Fruit fly (Drosophila melanogaster): ENCODE results near the gene CG34256.
A peak's percentile ranks its signal among the peaks of the same experiment; 100 is the strongest.

The CG34256 gene

dm6 chr3L:19014802-19015201, 25.2 kb upstream of the CG34256 start:
- no peak for TF ChIP-seq CTCF (optimal IDR thresholded peaks at IDR 0.05)
- no peak for TF ChIP-seq CG8478 (optimal IDR thresholded peaks at IDR 0.05)

dm6 chr3L:19014090-19014489, 24.5 kb upstream of the CG34256 start:
- TF ChIP-seq CG8478 (optimal IDR thresholded peaks at IDR 0.05) (no peak), CTCF (optimal IDR thresholded peaks at IDR 0.05) (no peak)

- TF ChIP-seq CG8478 (optimal IDR thresholded peaks at IDR 0.05): no peak
- TF ChIP-seq CTCF (optimal IDR thresholded peaks at IDR 0.05): no peak
Measured at dm6 chr3L:19013086-19013752, 23.6 kb upstream of the CG34256 start.

dm6 chr3L:19011174-19011573, 21.6 kb upstream of the CG34256 start:
- no peak for TF ChIP-seq CTCF (optimal IDR thresholded peaks at IDR 0.05)
- no peak for TF ChIP-seq CG8478 (optimal IDR thresholded peaks at IDR 0.05)

dm6 chr3L:19005396-19005795, 15.8 kb upstream of the CG34256 start:
- TF ChIP-seq CG8478 (optimal IDR thresholded peaks at IDR 0.05) (no peak), CTCF (optimal IDR thresholded peaks at IDR 0.05) (no peak)

dm6 chr3L:19004120-19004519, 14.5 kb upstream of the CG34256 start:
- TF ChIP-seq CG8478 (optimal IDR thresholded peaks at IDR 0.05) (no peak), CTCF (optimal IDR thresholded peaks at IDR 0.05) (no peak)

- TF ChIP-seq CTCF (optimal IDR thresholded peaks at IDR 0.05) (no peak), CG8478 (optimal IDR thresholded peaks at IDR 0.05) (no peak)
Measured at dm6 chr3L:19003220-19003619, 13.6 kb upstream of the CG34256 start, which contains the start of gene SmydA-2. Gene SmydA-2 (minus strand): TSS chr3L:19003252.

- TF ChIP-seq CTCF (optimal IDR thresholded peaks at IDR 0.05) (peak; percentile 29 to 45), CG8478 (optimal IDR thresholded peaks at IDR 0.05) (no peak)
Measured at dm6 chr3L:19000413-19000812, 10.8 kb upstream of the CG34256 start, which contains the start of gene CG3808. Gene CG3808 (minus strand): TSS chr3L:19000608.

dm6 chr3L:18998284-18998830, 8.7 kb upstream of the CG34256 start:
- TF ChIP-seq CTCF (optimal IDR thresholded peaks at IDR 0.05) (no peak), CG8478 (optimal IDR thresholded peaks at IDR 0.05) (no peak)

dm6 chr3L:18997590-18998283, 8.1 kb upstream of the CG34256 start, which contains the start of gene CG18135:
Gene CG18135 (minus strand): TSS chr3L:18998283.
- TF ChIP-seq CTCF (optimal IDR thresholded peaks at IDR 0.05): no peak
- no peak for TF ChIP-seq CG8478 (optimal IDR thresholded peaks at IDR 0.05)

- no peak for TF ChIP-seq CTCF (optimal IDR thresholded peaks at IDR 0.05)
- no peak for TF ChIP-seq CG8478 (optimal IDR thresholded peaks at IDR 0.05)
Measured at dm6 chr3L:18996774-18997589, 7.4 kb upstream of the CG34256 start.

- TF ChIP-seq CG8478 (optimal IDR thresholded peaks at IDR 0.05) (no peak), CTCF (optimal IDR thresholded peaks at IDR 0.05) (no peak)
Measured at dm6 chr3L:18996030-18996773, 6.6 kb upstream of the CG34256 start.

- TF ChIP-seq CG8478 (optimal IDR thresholded peaks at IDR 0.05) (no peak), CTCF (optimal IDR thresholded peaks at IDR 0.05) (no peak)
Measured at dm6 chr3L:18995667-18996029, 6.0 kb upstream of the CG34256 start.

dm6 chr3L:18994505-18994969, 4.9 kb upstream of the CG34256 start:
- TF ChIP-seq CG8478 (optimal IDR thresholded peaks at IDR 0.05) (no peak), CTCF (optimal IDR thresholded peaks at IDR 0.05) (no peak)

Data from S2 (cell line).